Fruit fly (Drosophila melanogaster) whole organism, pupa: ENCODE measurements around the gene Cpr76Bc.

ENCODE experiments used
- CG10348 ChIP-seq: fragments of 200-800 bp; sonication (Bioruptor generic); IDR thresholded peaks from 2 replicates; pipeline ENCODE4 v1.3.6; 2022; ENCODE audit warnings: missing biosample characterization, missing genetic modification characterization
- CG12605 ChIP-seq: fragments of 200-800 bp; sonication (Bioruptor generic); IDR thresholded peaks from 2 replicates; pipeline ENCODE4 v1.3.6; 2022; ENCODE audit warnings: missing biosample characterization, missing genetic modification characterization
- CG13204 ChIP-seq: fragments of 200-800 bp; sonication (Bioruptor generic); optimal IDR thresholded peaks from 2 replicates; lab custom pipeline; 2018; ENCODE audit warnings: missing biosample characterization, mild to moderate bottlenecking, missing genetic modification characterization, moderate library complexity
- CG14655 ChIP-seq: fragments of 200-800 bp; sonication (Bioruptor generic); optimal IDR thresholded peaks from 3 replicates; lab custom pipeline; 2017; ENCODE audit warnings: mild to moderate bottlenecking, missing biosample characterization, missing genetic modification reagents, missing genetic modification characterization
- CG15710 ChIP-seq: fragments of 200-800 bp; sonication (Bioruptor generic); optimal IDR thresholded peaks from 2 replicates; lab custom pipeline; 2018; ENCODE audit warnings: missing biosample characterization, mild to moderate bottlenecking, missing genetic modification characterization, moderate library complexity
- CG32121 ChIP-seq: fragments of 200-800 bp; sonication (Bioruptor generic); IDR thresholded peaks from 2 replicates; pipeline ENCODE4 v1.3.6; 2022; ENCODE audit warnings: missing biosample characterization, missing genetic modification characterization
- CG34367 ChIP-seq: fragments of 200-800 bp; sonication (Bioruptor generic); optimal IDR thresholded peaks from 2 replicates; lab custom pipeline; 2018; ENCODE audit warnings: missing biosample characterization, mild to moderate bottlenecking, missing genetic modification characterization
- CG4496 ChIP-seq: fragments of 200-800 bp; sonication (Bioruptor generic); IDR thresholded peaks from 3 replicates; pipeline ENCODE4 v1.3.6; 2022; ENCODE audit warnings: missing biosample characterization, missing genetic modification characterization
- CG8159 ChIP-seq: fragments of 200-800 bp; sonication (Bioruptor generic); optimal IDR thresholded peaks from 3 replicates; lab custom pipeline; 2018; ENCODE audit warnings: missing biosample characterization, mild to moderate bottlenecking, missing genetic modification characterization, moderate library complexity
- CG8301 ChIP-seq: fragments of 200-800 bp; sonication (Bioruptor generic); optimal IDR thresholded peaks from 2 replicates; lab custom pipeline; 2018; ENCODE audit warnings: missing biosample characterization, mild to moderate bottlenecking, missing genetic modification characterization
- CG9948 ChIP-seq: fragments of 200-800 bp; sonication (Bioruptor generic); optimal IDR thresholded peaks from 2 replicates; lab custom pipeline; 2018; ENCODE audit warnings: missing biosample characterization, mild to moderate bottlenecking, missing genetic modification characterization, moderate library complexity
- D1 ChIP-seq: fragments of 200-800 bp; sonication (Bioruptor generic); optimal IDR thresholded peaks from 2 replicates; lab custom pipeline; 2018; ENCODE audit warnings: missing biosample characterization, mild to moderate bottlenecking, missing genetic modification characterization, moderate library complexity
- EcR ChIP-seq: fragments of 200-800 bp; sonication (Bioruptor generic); optimal IDR thresholded peaks from 3 replicates; lab custom pipeline; 2019; ENCODE audit warnings: missing biosample characterization, missing genetic modification characterization, mild to moderate bottlenecking, moderate library complexity, missing genetic modification reagents
- Ets98B ChIP-seq: fragments of 200-800 bp; sonication (Bioruptor generic); IDR thresholded peaks from 2 replicates; pipeline ENCODE4 v1.3.6; 2022; ENCODE audit warnings: missing biosample characterization, missing genetic modification characterization
- Pif1A ChIP-seq: fragments of 200-800 bp; sonication (Bioruptor generic); optimal IDR thresholded peaks from 3 replicates; lab custom pipeline; 2016; ENCODE audit warnings: missing biosample characterization, missing genetic modification characterization
- Pif1B ChIP-seq: fragments of 200-800 bp; sonication (Bioruptor generic); optimal IDR thresholded peaks from 3 replicates; lab custom pipeline; 2016; ENCODE audit warnings: missing biosample characterization, missing genetic modification characterization
- Snoo ChIP-seq: fragments of 200-800 bp; sonication (Bioruptor generic); optimal IDR thresholded peaks from 3 replicates; lab custom pipeline; 2017; ENCODE audit warnings: missing biosample characterization, mild to moderate bottlenecking, missing genetic modification characterization, inconsistent platforms
- fd96Ca ChIP-seq: fragments of 200-800 bp; sonication (Bioruptor generic); IDR thresholded peaks from 3 replicates; pipeline ENCODE4 v1.3.6; 2022; ENCODE audit warnings: missing biosample characterization, missing genetic modification characterization
- gl ChIP-seq: fragments of 200-800 bp; sonication (Bioruptor generic); optimal IDR thresholded peaks from 2 replicates; lab custom pipeline; 2018; ENCODE audit warnings: missing biosample characterization, mild to moderate bottlenecking, missing genetic modification characterization
- rn ChIP-seq: fragments of 200-800 bp; sonication (Bioruptor generic); IDR thresholded peaks from 2 replicates; pipeline ENCODE4 v1.3.6; 2022; ENCODE audit warnings: missing biosample characterization, missing genetic modification characterization

Cpr76Bc gene

dm6 chr3L:19516547-19516946 is 4.2 kb upstream of the Cpr76Bc start:
- peak; percentile 85 for TF ChIP-seq CG4496
- TF ChIP-seq Ets98B = peak; percentile 47; the same call in 1 of the 2 replicates
- peak; percentile 32; the same call in 1 of the 2 replicates for TF ChIP-seq CG32121
- TF ChIP-seq rn (GFP tag; lab: Robert Waterston, UW) = peak; percentile 60
- peak; percentile 37 for TF ChIP-seq Pif1A (GFP tag; lab: Kevin White, UChicago)
- TF ChIP-seq CG14655 = peak; percentile 3
- TF ChIP-seq CG34367 = peak; percentile 28
- no peak for TF ChIP-seq CG8159 (tag; lab: Kevin White, UChicago)
- no peak for TF ChIP-seq CG8301 (tag; lab: Kevin White, UChicago)
- TF ChIP-seq D1 (tag; lab: Kevin White, UChicago) = peak; percentile 59
- TF ChIP-seq, all 21 proteins: peak for 8

- TF ChIP-seq D1 (tag; lab: Kevin White, UChicago) (no peak), CG34367 (no peak)
Measured at dm6 chr3L:19518232-19518631, 2.5 kb upstream of the Cpr76Bc start, which contains the start of gene Cpr76Ba. Cpr76Ba (minus strand) TSS chr3L:19518332.

dm6 chr3L:19519349-19519748 is 1.4 kb upstream of the Cpr76Bc start, which contains the start of gene Cpr76Bb:
Cpr76Bb (plus strand) TSS chr3L:19519649.
- TF ChIP-seq Pif1A (GFP tag; lab: Kevin White, UChicago) = no peak
- TF ChIP-seq CG10348 (GFP tag; lab: Robert Waterston, UW) = no peak
- no peak for TF ChIP-seq CG12605 (GFP tag; lab: Robert Waterston, UW)

- TF ChIP-seq Snoo (tag; lab: Kevin White, UChicago) = no peak
- no peak for TF ChIP-seq EcR
- no peak for TF ChIP-seq CG8301 (tag; lab: Kevin White, UChicago)
- TF ChIP-seq Ets98B = no peak
- no peak for TF ChIP-seq CG9948 (tag; lab: Kevin White, UChicago)
- no peak for TF ChIP-seq CG34367
- TF ChIP-seq D1 (tag; lab: Kevin White, UChicago) = no peak
- no peak for TF ChIP-seq CG15710 (tag; lab: Kevin White, UChicago)
- TF ChIP-seq fd96Ca = no peak
- TF ChIP-seq gl = no peak
- no peak for TF ChIP-seq Pif1B (GFP tag; lab: Kevin White, UChicago)
- no peak for TF ChIP-seq CG8159 (tag; lab: Kevin White, UChicago)
- TF ChIP-seq rn (GFP tag; lab: Robert Waterston, UW) = no peak
Measured at dm6 chr3L:19521093-19521492, 348 bp downstream of the Cpr76Bc start.

dm6 chr3L:19524690-19525089 is 3.9 kb downstream of the Cpr76Bc start:
- TF ChIP-seq CG10348 (GFP tag; lab: Robert Waterston, UW) (0 out of 2 replicates have a peak, but pooled peaks have one; percentile 7), CG9948 (tag; lab: Kevin White, UChicago) (no peak), Pif1A (GFP tag; lab: Kevin White, UChicago) (no peak), D1 (tag; lab: Kevin White, UChicago) (no peak), fd96Ca (peak; percentile 23; the same call in 1 of the 3 replicates), gl (no peak), CG32121 (peak; percentile 61), CG13204 (GFP tag; lab: Kevin White, UChicago) (no peak), CG34367 (no peak), EcR (no peak), CG8159 (tag; lab: Kevin White, UChicago) (no peak), CG15710 (tag; lab: Kevin White, UChicago) (no peak), Pif1B (GFP tag; lab: Kevin White, UChicago) (no peak), CG12605 (GFP tag; lab: Robert Waterston, UW) (no peak)

- no peak for TF ChIP-seq CG8159 (tag; lab: Kevin White, UChicago)
Measured at dm6 chr3L:19525736-19526135, 5.0 kb downstream of the Cpr76Bc start.

dm6 chr3L:19528547-19528946 is 7.8 kb downstream of the Cpr76Bc start:
- TF ChIP-seq CG10348 (GFP tag; lab: Robert Waterston, UW) (no peak), CG9948 (tag; lab: Kevin White, UChicago) (no peak)

dm6 chr3L:19532443-19532842 is 11.7 kb downstream of the Cpr76Bc start, which contains the start of gene Cpr76Bd:
Cpr76Bd (plus strand) TSS chr3L:19532743.
- TF ChIP-seq CG12605 (GFP tag; lab: Robert Waterston, UW) (no peak), CG4496 (0 out of 3 replicates have a peak, but pooled peaks have one; percentile 19)

dm6 chr3L:19544105-19544504 is 23.4 kb downstream of the Cpr76Bc start, which contains the start of the genes CG46434 and Dred:
CG46434 (minus strand) TSS chr3L:19544205.
Dred (minus strand) TSS chr3L:19544205.
- TF ChIP-seq Pif1A (GFP tag; lab: Kevin White, UChicago) = no peak
- TF ChIP-seq CG14655 = no peak
- TF ChIP-seq CG34367 = no peak
- TF ChIP-seq rn (GFP tag; lab: Robert Waterston, UW) = no peak
- no peak for TF ChIP-seq CG4496
- TF ChIP-seq, all 21 proteins: peak for 0
